Worm (Caenorhabditis elegans): ENCODE measurements around the gene srg-24.

ce11 chrII:3093352-3093751 is 7.1 kb downstream of the srg-24 start, which contains the start of gene srg-22:
- TF ChIP-seq F10E7.11 (tag; optimal IDR thresholded peaks at IDR 0.05) (no peak), zfh-2 (GFP tag; conservative IDR thresholded peaks at IDR 0.05) (no peak), ets-4 (GFP tag; optimal IDR thresholded peaks at IDR 0.05) (no peak), unc-62 (GFP tag; optimal IDR thresholded peaks at IDR 0.05) (no peak), ZK185.1 (tag; optimal IDR thresholded peaks at IDR 0.05; ENCODE audit: poor library complexity, severe bottlenecking) (no peak), him-1 (tag; optimal IDR thresholded peaks at IDR 0.05) (no peak), ama-1 (optimal IDR thresholded peaks at IDR 0.05) (no peak), ama-1 (GFP tag; optimal IDR thresholded peaks at IDR 0.05) (no peak), snpc-4 (GFP tag; optimal IDR thresholded peaks at IDR 0.05) (no peak), snpc-4 (tag; optimal IDR thresholded peaks at IDR 0.05) (no peak)

Data from whole organism, young adult.